Fruit fly (Drosophila melanogaster): Measurements from ENCODE around the gene Xrp1.

dm6 chr3R:18902164-18902563 is 12.6 kb upstream of the Xrp1 start, which contains the start of gene CG14294:
- TF ChIP-seq CTCF (optimal IDR thresholded peaks at IDR 0.05) (no peak), CG8478 (optimal IDR thresholded peaks at IDR 0.05) (no peak)

Measured in S2 (cell line).